Worm (Caenorhabditis elegans) whole organism, L4 larva: Measurements from ENCODE around the gene pigc-1.

Experiments
- F44E2.7 ChIP-seq: fragments of 200-800 bp; sonication (Bioruptor generic); IDR thresholded peaks from 2 replicates; pipeline ENCODE4 v2.1.2; 2022; ENCODE audit warnings: missing genetic modification characterization, missing compliant biosample characterization
- F49E8.2 ChIP-seq: sonication (generic microtip); optimal IDR thresholded peaks from 2 replicates; lab custom pipeline; 2016; ENCODE audit warnings: missing compliant biosample characterization, mild to moderate bottlenecking, missing genetic modification characterization, borderline replicate concordance
- R02D3.7 ChIP-seq: fragments of 150-350 bp; sonication (generic microtip); optimal IDR thresholded peaks from 3 replicates; lab custom pipeline; 2014; ENCODE audit warnings: missing biosample characterization, missing genetic modification characterization
- Y48G9A.11 ChIP-seq: fragments of 200-800 bp; sonication (Bioruptor generic); IDR thresholded peaks from 2 replicates; pipeline ENCODE4 v1.3.6; 2022; ENCODE audit warnings: missing genetic modification reagents, missing genetic modification characterization, missing compliant biosample characterization
- Y5F2A.4 ChIP-seq: fragments of 200-800 bp; sonication (Bioruptor generic); optimal IDR thresholded peaks from 2 replicates; lab custom pipeline; 2018; ENCODE audit warnings: mild to moderate bottlenecking, missing genetic modification characterization, missing compliant biosample characterization
- ZK546.5 ChIP-seq, 2 experiments: sonication (generic microtip); optimal IDR thresholded peaks; 2 replicates each; lab custom pipeline; 2017; ENCODE audit warnings: missing biosample characterization in 2 of 2, missing genetic modification characterization in 2 of 2
- aha-1 ChIP-seq: fragments of 150-350 bp; peaks from one replicate; lab custom pipeline; 2014; ENCODE audit warnings: missing biosample characterization, missing genetic modification characterization
- aly-2 ChIP-seq: sonication (generic microtip); optimal IDR thresholded peaks from 2 replicates; lab custom pipeline; 2018; ENCODE audit warnings: missing biosample characterization, missing genetic modification characterization
- arid-1 ChIP-seq: fragments of 200-800 bp; sonication (Bioruptor generic); conservative IDR thresholded peaks from 2 replicates; pipeline ENCODE4 v1.3.6; 2022; ENCODE audit warnings: missing genetic modification reagents, missing genetic modification characterization, missing compliant biosample characterization
- attf-4 ChIP-seq: sonication (generic microtip); optimal IDR thresholded peaks from 3 replicates; lab custom pipeline; 2017; ENCODE audit warnings: missing biosample characterization, missing genetic modification characterization
- ceh-20 ChIP-seq: fragments of 200-800 bp; sonication (Bioruptor generic); IDR thresholded peaks from 2 replicates; pipeline ENCODE4 v1.3.6; 2022; ENCODE audit warnings: missing genetic modification reagents, missing genetic modification characterization, missing compliant biosample characterization
- cey-2 ChIP-seq: sonication (generic microtip); optimal IDR thresholded peaks from 3 replicates; lab custom pipeline; 2017; ENCODE audit warnings: missing genetic modification characterization, mild to moderate bottlenecking, missing compliant biosample characterization, antibody characterized with exemption, borderline replicate concordance; ENCODE audit not compliant: insufficient read depth
- ctbp-1 ChIP-seq: fragments of 200-800 bp; sonication (Bioruptor generic); IDR thresholded peaks from 2 replicates; pipeline ENCODE4 v1.3.6; 2022; ENCODE audit warnings: missing genetic modification reagents, missing genetic modification characterization, missing compliant biosample characterization
- daf-16 ChIP-seq, 3 experiments: sonication (generic microtip); optimal IDR thresholded peaks; 2 replicates each; lab custom pipeline; 2016 to 2017; ENCODE audit warnings: missing genetic modification characterization in 3 of 3, missing genetic modification reagents in 3 of 3, mild to moderate bottlenecking in 2 of 3, missing compliant biosample characterization in 2 of 3, missing biosample characterization in 1 of 3, moderate library complexity in 1 of 3
- daf-19 ChIP-seq: fragments of 200-800 bp; sonication (Bioruptor generic); conservative IDR thresholded peaks from 2 replicates; pipeline ENCODE4 v1.3.6; 2022; ENCODE audit warnings: missing genetic modification characterization, missing compliant biosample characterization
- dmd-6 ChIP-seq: fragments of 200-800 bp; sonication (Bioruptor generic); IDR thresholded peaks from 2 replicates; pipeline ENCODE4 v1.3.6; 2022; ENCODE audit warnings: missing genetic modification reagents, missing genetic modification characterization, missing compliant biosample characterization
- dpl-1 ChIP-seq: fragments of 150-350 bp; optimal IDR thresholded peaks from 2 replicates; lab custom pipeline; 2014; ENCODE audit warnings: missing biosample characterization, missing genetic modification reagents, missing genetic modification characterization
- egl-27 ChIP-seq: sonication (generic microtip); optimal IDR thresholded peaks from 3 replicates; lab custom pipeline; 2017; ENCODE audit warnings: missing biosample characterization, missing genetic modification reagents, missing genetic modification characterization
- hlh-11 ChIP-seq: fragments of 200-800 bp; sonication (Bioruptor generic); optimal IDR thresholded peaks from 2 replicates; lab custom pipeline; 2018; ENCODE audit warnings: mild to moderate bottlenecking, missing genetic modification characterization, missing compliant biosample characterization
- jun-1 ChIP-seq: fragments of 150-350 bp; optimal IDR thresholded peaks from 2 replicates; lab custom pipeline; 2014; ENCODE audit warnings: missing biosample characterization, missing genetic modification reagents, missing genetic modification characterization
- lin-1 ChIP-seq: fragments of 200-800 bp; sonication (Bioruptor generic); IDR thresholded peaks from 2 replicates; pipeline ENCODE4 v1.3.6; 2022; ENCODE audit warnings: missing genetic modification reagents, missing genetic modification characterization, missing compliant biosample characterization
- lin-13 ChIP-seq: fragments of 150-350 bp; optimal IDR thresholded peaks from 2 replicates; lab custom pipeline; 2014; ENCODE audit warnings: missing biosample characterization, missing genetic modification reagents, missing genetic modification characterization
- lin-39 ChIP-seq: fragments of 150-350 bp; optimal IDR thresholded peaks from 2 replicates; lab custom pipeline; 2014; ENCODE audit warnings: missing biosample characterization, missing genetic modification reagents, missing genetic modification characterization
- nhr-25 ChIP-seq: sonication (generic microtip); optimal IDR thresholded peaks from 2 replicates; lab custom pipeline; 2017; ENCODE audit warnings: missing genetic modification characterization, mild to moderate bottlenecking, missing compliant biosample characterization, antibody characterized with exemption, moderate library complexity, borderline replicate concordance; ENCODE audit not compliant: insufficient read depth
- nhr-28 ChIP-seq: fragments of 150-350 bp; optimal IDR thresholded peaks from 2 replicates; lab custom pipeline; 2014; ENCODE audit warnings: missing biosample characterization, missing genetic modification characterization
- nhr-48 ChIP-seq: sonication (generic microtip); optimal IDR thresholded peaks from 2 replicates; lab custom pipeline; 2016; ENCODE audit warnings: mild to moderate bottlenecking, missing genetic modification characterization, missing compliant biosample characterization
- nhr-6 ChIP-seq: fragments of 150-350 bp; optimal IDR thresholded peaks from 2 replicates; lab custom pipeline; 2014; ENCODE audit warnings: missing biosample characterization, missing genetic modification characterization
- nhr-77 ChIP-seq: fragments of 150-350 bp; optimal IDR thresholded peaks from 2 replicates; lab custom pipeline; 2014; ENCODE audit warnings: missing biosample characterization, missing genetic modification characterization
- php-3 ChIP-seq: fragments of 200-800 bp; sonication (Bioruptor generic); IDR thresholded peaks from 2 replicates; pipeline ENCODE4 v1.3.6; 2022; ENCODE audit warnings: missing genetic modification reagents, missing genetic modification characterization, missing compliant biosample characterization
- rbr-2 ChIP-seq: sonication (generic microtip); optimal IDR thresholded peaks from 2 replicates; lab custom pipeline; 2016; ENCODE audit warnings: missing genotype, missing genetic modification characterization, missing compliant biosample characterization
- skn-1 ChIP-seq: fragments of 150-350 bp; optimal IDR thresholded peaks from 2 replicates; lab custom pipeline; 2014; ENCODE audit warnings: missing biosample characterization, missing genetic modification characterization
- spr-1 ChIP-seq: sonication (generic microtip); optimal IDR thresholded peaks from 2 replicates; lab custom pipeline; 2016; ENCODE audit warnings: mild to moderate bottlenecking, missing genetic modification characterization, missing compliant biosample characterization
- unc-130 ChIP-seq: sonication (generic microtip); optimal IDR thresholded peaks from 2 replicates; lab custom pipeline; 2016; ENCODE audit warnings: missing genetic modification reagents, missing genetic modification characterization, missing compliant biosample characterization
- vab-7 ChIP-seq: fragments of 200-800 bp; sonication (Bioruptor generic); IDR thresholded peaks from 2 replicates; pipeline ENCODE4 v1.3.6; 2022; ENCODE audit warnings: missing genetic modification reagents, missing genetic modification characterization, missing compliant biosample characterization
- zfp-2 ChIP-seq: sonication (generic microtip); optimal IDR thresholded peaks from 2 replicates; lab custom pipeline; 2016; ENCODE audit warnings: mild to moderate bottlenecking, missing genetic modification characterization, missing compliant biosample characterization

pigc-1 gene

DNA sequence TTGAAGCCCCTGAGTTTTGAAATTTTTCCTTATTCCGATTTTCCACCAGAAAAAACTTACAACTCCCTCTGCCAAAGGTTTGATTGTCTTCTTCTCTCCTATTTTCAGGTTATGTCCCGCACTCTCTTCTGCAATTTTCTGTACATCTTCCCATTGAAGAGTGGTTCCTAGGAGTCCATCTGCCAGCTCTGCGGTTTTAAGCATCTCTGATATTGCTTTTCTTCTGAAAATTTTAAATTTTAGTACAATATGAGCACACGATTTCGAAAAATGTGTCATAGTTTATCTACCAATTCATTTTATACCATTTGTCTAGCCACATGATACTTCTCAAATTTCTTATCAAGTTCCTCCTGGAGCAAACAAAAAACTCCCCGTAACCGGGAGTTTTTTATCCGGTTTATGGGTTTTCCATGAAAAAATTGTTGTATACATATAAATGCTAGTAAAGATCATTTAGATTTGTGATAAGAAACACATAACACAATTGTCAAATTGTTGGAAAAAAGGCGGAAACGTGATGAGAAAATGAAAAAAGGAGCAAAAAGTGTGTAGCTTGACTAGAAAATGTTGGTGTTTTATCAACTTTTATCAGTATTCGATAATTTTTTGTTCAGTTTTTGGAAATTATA is 31.9 kb downstream of the pigc-1 start (continued):
- TF ChIP-seq daf-16 (GFP tag; optimal IDR thresholded peaks at IDR 0.05; lab: Kevin White, UChicago): no peak
- peak; percentile 62 for TF ChIP-seq daf-16 (tag; optimal IDR thresholded peaks at IDR 0.05; lab: Kevin White, UChicago)
- TF ChIP-seq F49E8.2 (tag; lab: Kevin White, UChicago): no peak
- no peak for TF ChIP-seq arid-1 (GFP tag; lab: Robert Waterston, UW)
- no peak for TF ChIP-seq nhr-48 (tag; lab: Kevin White, UChicago)
- 0 out of 2 replicates have a peak, but pooled peaks have one; percentile 32 for TF ChIP-seq php-3 (GFP tag; lab: Robert Waterston, UW)
- TF ChIP-seq nhr-28: peak; percentile 71
- TF ChIP-seq R02D3.7 (tag; lab: Kevin White, UChicago): no peak
- TF ChIP-seq hlh-11 (tag; lab: Kevin White, UChicago): peak; percentile 57

- no peak for TF ChIP-seq cey-2 (tag; lab: Kevin White, UChicago)
- TF ChIP-seq unc-130 (GFP tag; lab: Kevin White, UChicago): no peak
- no peak for TF ChIP-seq lin-1
- TF ChIP-seq lin-39: no peak
- TF ChIP-seq daf-19: no peak
- no peak for TF ChIP-seq dpl-1
- TF ChIP-seq dmd-6 (GFP tag; lab: Robert Waterston, UW): no peak
- no peak for TF ChIP-seq nhr-48 (tag; lab: Kevin White, UChicago)
- no peak for TF ChIP-seq egl-27 (tag; lab: Kevin White, UChicago)
- no peak for TF ChIP-seq nhr-6 (tag; lab: Kevin White, UChicago)
These were observed 34.0 kb downstream of the pigc-1 start, which contains the start of gene F49C12.6 for ce11 chrIV:9308975-9309374. Gene F49C12.6, minus strand, starts transcription at chrIV:9309075.

ce11 chrIV:9304617-9305016 is 38.3 kb downstream of the pigc-1 start, which contains the start of gene F49C12.5:
Gene F49C12.5, plus strand, starts transcription at chrIV:9304917.
- no peak for TF ChIP-seq Y5F2A.4 (GFP tag; lab: Kevin White, UChicago)
- no peak for TF ChIP-seq dmd-6 (GFP tag; lab: Robert Waterston, UW)
- TF ChIP-seq nhr-77: no peak
- no peak for TF ChIP-seq Y48G9A.11
- no peak for TF ChIP-seq ceh-20 (GFP tag; lab: Robert Waterston, UW)
- TF ChIP-seq rbr-2 (tag; lab: Kevin White, UChicago): no peak
- TF ChIP-seq attf-4 (tag; lab: Kevin White, UChicago): no peak
- TF ChIP-seq zfp-2: no peak
- TF ChIP-seq jun-1 (tag; lab: Kevin White, UChicago): no peak
- no peak for TF ChIP-seq skn-1
- no peak for TF ChIP-seq nhr-48 (tag; lab: Kevin White, UChicago)
- no peak for TF ChIP-seq nhr-28
- no peak for TF ChIP-seq aha-1 (tag; lab: Kevin White, UChicago)
- no peak for TF ChIP-seq aly-2 (tag; lab: Kevin White, UChicago)
- no peak for TF ChIP-seq ZK546.5 (tag; optimal IDR thresholded peaks at IDR 0.05; lab: Kevin White, UChicago)
- TF ChIP-seq, all 104 proteins: peak for 0

DNA sequence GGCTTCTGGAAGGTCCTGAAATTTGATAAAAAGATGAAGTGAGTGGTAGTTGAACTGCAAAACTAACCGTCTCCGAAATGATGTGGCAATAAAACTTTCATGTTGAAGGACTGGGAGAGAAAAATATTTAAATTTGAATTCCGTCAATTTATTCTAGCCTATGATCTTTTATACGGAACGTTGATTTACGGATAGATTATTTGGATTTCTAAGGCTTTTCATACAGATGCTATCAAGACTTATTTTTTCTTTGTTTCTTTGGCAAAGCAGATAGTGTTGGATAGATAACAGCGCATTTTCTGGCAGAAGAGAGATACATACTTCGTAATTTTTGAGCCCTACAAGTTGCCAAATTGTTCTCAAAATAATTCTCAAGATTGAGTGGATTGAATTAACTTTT is 39.0 kb downstream of the pigc-1 start, which contains the start of gene F49C12.4:
Gene F49C12.4, minus strand, starts transcription at position 101 of the 400 bp plus-strand sequence.
- TF ChIP-seq lin-39 (no peak), spr-1 (tag; lab: Kevin White, UChicago) (no peak), vab-7 (GFP tag; lab: Robert Waterston, UW) (no peak), F44E2.7 (GFP tag; lab: Robert Waterston, UW) (no peak), lin-13 (no peak), ctbp-1 (GFP tag; lab: Robert Waterston, UW) (no peak), nhr-25 (no peak), dpl-1 (no peak), skn-1 (no peak), daf-16 (GFP tag; optimal IDR thresholded peaks at IDR 0.05; lab: Kevin White, UChicago) (no peak), daf-16 (tag; optimal IDR thresholded peaks at IDR 0.05; lab: Kevin White, UChicago) (no peak)
